Fruit fly (Drosophila melanogaster) whole organism, pupa: ENCODE results near the gene Oatp30B.

Experiments used
- CG10348 ChIP-seq: fragments of 200-800 bp; sonication (Bioruptor generic); IDR thresholded peaks from 2 replicates; pipeline ENCODE4 v1.3.6; 2022; ENCODE audit warnings: missing biosample characterization, missing genetic modification characterization
- CG12605 ChIP-seq: fragments of 200-800 bp; sonication (Bioruptor generic); IDR thresholded peaks from 2 replicates; pipeline ENCODE4 v1.3.6; 2022; ENCODE audit warnings: missing biosample characterization, missing genetic modification characterization
- CG15710 ChIP-seq: fragments of 200-800 bp; sonication (Bioruptor generic); optimal IDR thresholded peaks from 2 replicates; lab custom pipeline; 2018; ENCODE audit warnings: missing biosample characterization, mild to moderate bottlenecking, missing genetic modification characterization, moderate library complexity
- CG17806 ChIP-seq: fragments of 200-800 bp; sonication (Bioruptor generic); optimal IDR thresholded peaks from 2 replicates; lab custom pipeline; 2018; ENCODE audit warnings: missing biosample characterization, mild to moderate bottlenecking, missing genetic modification characterization, moderate library complexity
- CG4496 ChIP-seq: fragments of 200-800 bp; sonication (Bioruptor generic); IDR thresholded peaks from 3 replicates; pipeline ENCODE4 v1.3.6; 2022; ENCODE audit warnings: missing biosample characterization, missing genetic modification characterization
- CG8159 ChIP-seq: fragments of 200-800 bp; sonication (Bioruptor generic); optimal IDR thresholded peaks from 3 replicates; lab custom pipeline; 2018; ENCODE audit warnings: missing biosample characterization, mild to moderate bottlenecking, missing genetic modification characterization, moderate library complexity
- CG8301 ChIP-seq: fragments of 200-800 bp; sonication (Bioruptor generic); optimal IDR thresholded peaks from 2 replicates; lab custom pipeline; 2018; ENCODE audit warnings: missing biosample characterization, mild to moderate bottlenecking, missing genetic modification characterization
- EcR ChIP-seq: fragments of 200-800 bp; sonication (Bioruptor generic); optimal IDR thresholded peaks from 3 replicates; lab custom pipeline; 2019; ENCODE audit warnings: missing biosample characterization, missing genetic modification characterization, mild to moderate bottlenecking, moderate library complexity, missing genetic modification reagents
- Ets98B ChIP-seq: fragments of 200-800 bp; sonication (Bioruptor generic); IDR thresholded peaks from 2 replicates; pipeline ENCODE4 v1.3.6; 2022; ENCODE audit warnings: missing biosample characterization, missing genetic modification characterization
- Pif1A ChIP-seq: fragments of 200-800 bp; sonication (Bioruptor generic); optimal IDR thresholded peaks from 3 replicates; lab custom pipeline; 2016; ENCODE audit warnings: missing biosample characterization, missing genetic modification characterization
- gl ChIP-seq: fragments of 200-800 bp; sonication (Bioruptor generic); optimal IDR thresholded peaks from 2 replicates; lab custom pipeline; 2018; ENCODE audit warnings: missing biosample characterization, mild to moderate bottlenecking, missing genetic modification characterization

DNA sequence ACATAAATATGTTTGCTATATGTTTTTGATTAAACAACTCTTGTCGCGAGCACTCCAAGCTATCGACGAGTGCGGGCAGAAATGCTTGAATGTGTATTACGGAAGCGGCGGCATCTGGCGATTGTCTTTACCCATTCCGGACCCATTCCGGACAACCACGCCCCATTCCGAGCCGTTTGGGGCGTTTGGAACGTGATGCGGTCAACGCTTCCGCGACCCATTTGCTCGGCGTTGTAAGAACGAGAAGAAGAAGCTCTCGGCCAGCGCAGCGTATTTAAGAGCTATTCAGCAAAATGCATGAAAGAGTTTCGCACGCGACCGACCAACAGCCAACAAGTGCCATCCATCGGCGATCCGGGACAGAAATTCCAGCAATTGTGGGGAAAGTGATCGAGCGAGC, 24.5 kb downstream of the Oatp30B start, which contains the start of gene CG13114:
- TF ChIP-seq EcR (GFP tag; lab: Kevin White, UChicago) (no peak), CG8301 (tag; lab: Kevin White, UChicago) (no peak), CG4496 (no peak), CG8159 (tag; lab: Kevin White, UChicago) (no peak), CG15710 (tag; lab: Kevin White, UChicago) (no peak), Pif1A (GFP tag; lab: Kevin White, UChicago) (no peak), CG12605 (no peak), gl (tag; lab: Kevin White, UChicago) (no peak), CG17806 (tag; lab: Kevin White, UChicago) (no peak), Ets98B (GFP tag; lab: Robert Waterston, UW) (no peak), CG10348 (GFP tag; lab: Robert Waterston, UW) (no peak)
